Fruit fly (Drosophila melanogaster) whole organism, wandering third instar larva: Measurements from ENCODE around the gene CG34126.

Source experiments
- Abd-B ChIP-seq: fragments of >200 bp; optimal IDR thresholded peaks from 2 replicates; lab custom pipeline; 2017; ENCODE audit warnings: missing biosample characterization, missing genetic modification characterization
- CG32264 ChIP-seq: fragments of 200-800 bp; sonication (Bioruptor generic); optimal IDR thresholded peaks from 2 replicates; lab custom pipeline; 2016; ENCODE audit warnings: missing biosample characterization, missing genetic modification characterization
- CG9705 ChIP-seq: fragments of 200-800 bp; sonication (Bioruptor generic); optimal IDR thresholded peaks from 2 replicates; lab custom pipeline; 2018; ENCODE audit warnings: missing biosample characterization, mild to moderate bottlenecking, missing genetic modification characterization
- CrebA ChIP-seq: fragments of 200-800 bp; sonication (Bioruptor generic); optimal IDR thresholded peaks from 2 replicates; lab custom pipeline; 2016; ENCODE audit warnings: missing biosample characterization, mild to moderate bottlenecking, missing genetic modification characterization, borderline replicate concordance
- Dfd ChIP-seq: fragments of >200 bp; optimal IDR thresholded peaks from 2 replicates; lab custom pipeline; 2017; ENCODE audit warnings: missing biosample characterization, missing genetic modification characterization
- Dif ChIP-seq: fragments of 200-275, 200-300 bp; sonication (Bioruptor generic); optimal IDR thresholded peaks from 2 replicates; lab custom pipeline; 2018; ENCODE audit warnings: missing biosample characterization, missing genetic modification characterization; ENCODE audit not compliant: partially characterized antibody
- HLH106 ChIP-seq: fragments of 200-800 bp; optimal IDR thresholded peaks from 3 replicates; lab custom pipeline; 2019; ENCODE audit warnings: missing biosample characterization, mild to moderate bottlenecking, missing genetic modification characterization, moderate library complexity
- Jra ChIP-seq: sonication (Bioruptor generic); optimal IDR thresholded peaks from 2 replicates; lab custom pipeline; 2016; ENCODE audit warnings: missing biosample characterization, missing genetic modification characterization
- Mio ChIP-seq: sonication (Bioruptor generic); optimal IDR thresholded peaks from 2 replicates; lab custom pipeline; 2016; ENCODE audit warnings: missing biosample characterization, missing genetic modification characterization
- Myc ChIP-seq: fragments of >200 bp; optimal IDR thresholded peaks from 2 replicates; lab custom pipeline; 2017
- N ChIP-seq: fragments of >200 bp; optimal IDR thresholded peaks from 2 replicates; lab custom pipeline; 2018; ENCODE audit warnings: missing biosample characterization, missing external identifiers, missing genetic modification characterization
- OdsH ChIP-seq: fragments of 200-800 bp; sonication (Bioruptor generic); optimal IDR thresholded peaks from 2 replicates; lab custom pipeline; 2016; ENCODE audit warnings: missing biosample characterization, mild to moderate bottlenecking, missing genetic modification characterization
- Rel ChIP-seq, 2 experiments: fragments of 200-800 bp; sonication (Bioruptor generic) in 1 of 2; optimal IDR thresholded peaks; 2 replicates in 1 of 2; 3 replicates in 1 of 2; lab custom pipeline; 2016 to 2019; ENCODE audit warnings: mild to moderate bottlenecking in 2 of 2, missing biosample characterization in 2 of 2, missing genetic modification characterization in 2 of 2, moderate library complexity in 1 of 2
- Sp1 ChIP-seq: fragments of 200-800 bp; sonication (Bioruptor generic); optimal IDR thresholded peaks from 3 replicates; lab custom pipeline; 2019; ENCODE audit warnings: missing biosample characterization, mild to moderate bottlenecking, missing genetic modification characterization, moderate library complexity
- Vsx2 ChIP-seq: fragments of 200-300, 225-300 bp; sonication (Bioruptor generic); optimal IDR thresholded peaks from 2 replicates; lab custom pipeline; 2018; ENCODE audit warnings: missing biosample characterization, missing genetic modification characterization; ENCODE audit not compliant: partially characterized antibody
- br ChIP-seq: fragments of 200-800 bp; sonication (Bioruptor generic); optimal IDR thresholded peaks from 2 replicates; lab custom pipeline; 2016; ENCODE audit warnings: missing biosample characterization, missing genetic modification characterization
- brk ChIP-seq: fragments of 200-800 bp; sonication (Bioruptor generic); optimal IDR thresholded peaks from 2 replicates; lab custom pipeline; 2016; ENCODE audit warnings: missing biosample characterization, mild to moderate bottlenecking, missing genetic modification characterization
- dl ChIP-seq, 2 experiments: fragments of 175-275, 200-275 bp in 1 of 2; fragments of 200-275 bp in 1 of 2; sonication (Bioruptor generic); optimal IDR thresholded peaks; lab custom pipeline; 2018; ENCODE audit warnings: mild to moderate bottlenecking in 2 of 2, missing biosample characterization in 2 of 2, missing genetic modification characterization in 2 of 2, moderate library complexity in 2 of 2; ENCODE audit not compliant: partially characterized antibody in 2 of 2, insufficient read depth in 1 of 2
- dmrt93B ChIP-seq: fragments of 200-800 bp; sonication (Bioruptor generic); optimal IDR thresholded peaks from 2 replicates; lab custom pipeline; 2018; ENCODE audit warnings: missing biosample characterization, mild to moderate bottlenecking, missing genetic modification characterization
- foxo ChIP-seq, 2 experiments: fragments of 200-800 bp; sonication (Bioruptor generic); optimal IDR thresholded peaks; 2 replicates in 1 of 2; 3 replicates in 1 of 2; lab custom pipeline; 2016 to 2017; ENCODE audit warnings: missing biosample characterization in 2 of 2, missing genetic modification characterization in 2 of 2
- h ChIP-seq: fragments of 200-800 bp; sonication (Bioruptor generic); optimal IDR thresholded peaks from 3 replicates; lab custom pipeline; 2016; ENCODE audit warnings: missing biosample characterization, mild to moderate bottlenecking, missing genetic modification characterization
- jim ChIP-seq: fragments of 175-275, 200-325 bp; sonication (Bioruptor generic); optimal IDR thresholded peaks from 2 replicates; lab custom pipeline; 2016; ENCODE audit warnings: missing biosample characterization, mild to moderate bottlenecking, missing genetic modification characterization
- lola ChIP-seq: fragments of >200 bp; optimal IDR thresholded peaks from 2 replicates; lab custom pipeline; 2017; ENCODE audit warnings: missing biosample characterization, missing genetic modification characterization
- pan ChIP-seq: fragments of >200 bp; optimal IDR thresholded peaks from 2 replicates; lab custom pipeline; 2017
- psq ChIP-seq: fragments of 200-800 bp; sonication (Bioruptor generic); optimal IDR thresholded peaks from 3 replicates; lab custom pipeline; 2017; ENCODE audit warnings: missing biosample characterization, mild to moderate bottlenecking, missing genetic modification characterization, moderate library complexity
- rgr ChIP-seq: fragments of 200-800 bp; sonication (Bioruptor generic); optimal IDR thresholded peaks from 3 replicates; lab custom pipeline; 2016; ENCODE audit warnings: missing biosample characterization, mild to moderate bottlenecking, missing genetic modification characterization
- sage ChIP-seq: fragments of 200-800 bp; sonication (Bioruptor generic); optimal IDR thresholded peaks from 2 replicates; lab custom pipeline; 2016; ENCODE audit warnings: missing biosample characterization, mild to moderate bottlenecking, missing genetic modification characterization
- sv ChIP-seq: fragments of 200-800 bp; sonication (Bioruptor generic); optimal IDR thresholded peaks from 3 replicates; lab custom pipeline; 2016; ENCODE audit warnings: missing biosample characterization, missing genetic modification characterization
- tai ChIP-seq: sonication (Bioruptor generic); optimal IDR thresholded peaks from 2 replicates; lab custom pipeline; 2016; ENCODE audit warnings: missing biosample characterization, missing genetic modification characterization
- woc ChIP-seq: sonication (Bioruptor generic); optimal IDR thresholded peaks from 2 replicates; lab custom pipeline; 2016; ENCODE audit warnings: missing biosample characterization, mild to moderate bottlenecking, missing genetic modification characterization

CG34126 gene

dm6 chr2L:5028091-5028490 lies 46.7 kb downstream of the CG34126 start, which contains the start of gene vkg:
TSS of gene vkg (minus strand) at chr2L:5028191.
- TF ChIP-seq Vsx2 (GFP tag; lab: Kevin White, UChicago) (no peak), dl (GFP tag; optimal IDR thresholded peaks at IDR 0.05; lab: Kevin White, UChicago; ENCODE audit: insufficient read depth in 1 of 2, partially characterized antibody in 2 of 2) (no peak), Mio (GFP tag; lab: Kevin White, UChicago) (no peak), Dfd (no peak), sage (GFP tag; lab: Kevin White, UChicago) (no peak), Dif (no peak), br (GFP tag; lab: Kevin White, UChicago) (no peak), CG32264 (GFP tag; lab: Kevin White, UChicago) (no peak), sv (GFP tag; lab: Kevin White, UChicago) (no peak), jim (GFP tag; lab: Kevin White, UChicago) (no peak), dmrt93B (GFP tag; lab: Kevin White, UChicago) (no peak), OdsH (no peak)

dm6 chr2L:5029049-5029808 lies 47.8 kb downstream of the CG34126 start, which contains the start of gene Col4a1:
TSS of gene Col4a1 (plus strand) at chr2L:5029609.
- TF ChIP-seq Rel (GFP tag; optimal IDR thresholded peaks at IDR 0.05; lab: Kevin White, UChicago), result no peak
- TF ChIP-seq Rel (tag; optimal IDR thresholded peaks at IDR 0.05; lab: Kevin White, UChicago), result peak; percentile 2
- TF ChIP-seq jim (GFP tag; lab: Kevin White, UChicago), result no peak
- TF ChIP-seq CG32264 (GFP tag; lab: Kevin White, UChicago), result no peak

- TF ChIP-seq Jra, result no peak
- no peak for TF ChIP-seq brk (GFP tag; lab: Kevin White, UChicago)
- no peak for TF ChIP-seq pan (lab: Kevin White, UChicago)
- no peak for TF ChIP-seq Myc (lab: Kevin White, UChicago)
- no peak for TF ChIP-seq CG32264 (GFP tag; lab: Kevin White, UChicago)
- TF ChIP-seq dmrt93B (GFP tag; lab: Kevin White, UChicago), result no peak
- no peak for TF ChIP-seq br (GFP tag; lab: Kevin White, UChicago)
- TF ChIP-seq dl (GFP tag; optimal IDR thresholded peaks at IDR 0.05; lab: Kevin White, UChicago; ENCODE audit: insufficient read depth in 1 of 2, partially characterized antibody in 2 of 2), result no peak
- no peak for TF ChIP-seq CrebA (GFP tag; lab: Kevin White, UChicago)
- TF ChIP-seq N, result no peak
- TF ChIP-seq CG9705 (GFP tag; lab: Kevin White, UChicago), result no peak
- no peak for TF ChIP-seq tai (GFP tag; lab: Kevin White, UChicago)
- no peak for TF ChIP-seq psq
- no peak for TF ChIP-seq sage (GFP tag; lab: Kevin White, UChicago)
Measured at dm6 chr2L:5029809-5030108, 48.3 kb downstream of the CG34126 start.

DNA sequence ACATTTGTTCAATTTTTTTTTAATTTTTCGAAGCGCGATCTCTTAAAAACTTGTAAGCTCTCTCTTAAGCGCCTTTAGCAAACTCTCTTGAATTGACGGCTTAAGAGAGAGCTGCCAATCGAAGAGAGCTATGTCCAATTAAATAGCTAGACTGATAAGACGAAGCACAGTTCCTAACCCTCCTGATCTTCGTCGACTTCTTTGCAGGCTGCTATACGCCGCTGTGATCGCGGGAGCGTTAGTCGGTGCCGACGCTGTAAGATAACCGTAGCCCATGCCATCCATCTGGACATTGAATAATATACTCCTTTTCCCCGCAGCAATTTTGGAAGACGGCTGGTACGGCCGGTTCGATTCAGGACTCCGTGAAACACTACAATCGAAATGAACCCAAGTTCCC lies 49.1 kb downstream of the CG34126 start:
- TF ChIP-seq Myc (lab: Kevin White, UChicago) (no peak), tai (GFP tag; lab: Kevin White, UChicago) (no peak), Abd-B (GFP tag; lab: Kevin White, UChicago) (no peak), psq (no peak), Sp1 (no peak), rgr (GFP tag; lab: Kevin White, UChicago) (no peak), brk (GFP tag; lab: Kevin White, UChicago) (no peak), Rel (GFP tag; optimal IDR thresholded peaks at IDR 0.05; lab: Kevin White, UChicago) (no peak), Rel (tag; optimal IDR thresholded peaks at IDR 0.05; lab: Kevin White, UChicago) (no peak), CG9705 (GFP tag; lab: Kevin White, UChicago) (no peak)

DNA sequence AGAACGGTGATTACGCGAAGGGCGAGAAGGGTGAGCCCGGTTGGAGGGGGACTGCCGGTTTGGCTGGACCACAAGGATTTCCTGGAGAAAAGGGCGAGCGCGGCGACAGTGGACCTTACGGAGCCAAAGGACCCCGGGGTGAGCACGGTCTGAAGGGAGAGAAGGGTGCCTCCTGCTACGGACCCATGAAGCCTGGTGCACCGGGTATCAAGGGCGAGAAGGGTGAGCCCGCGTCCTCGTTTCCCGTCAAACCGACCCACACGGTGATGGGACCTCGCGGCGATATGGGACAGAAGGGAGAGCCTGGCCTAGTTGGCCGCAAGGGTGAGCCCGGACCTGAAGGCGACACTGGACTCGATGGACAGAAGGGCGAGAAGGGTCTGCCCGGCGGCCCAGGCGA lies 50.0 kb downstream of the CG34126 start:
- TF ChIP-seq N (no peak), Dif (no peak), jim (GFP tag; lab: Kevin White, UChicago) (no peak), psq (no peak), Myc (lab: Kevin White, UChicago) (no peak), OdsH (no peak), h (GFP tag; lab: Kevin White, UChicago) (no peak), lola (GFP tag; lab: Kevin White, UChicago) (no peak), Dfd (no peak), foxo (GFP tag; optimal IDR thresholded peaks at IDR 0.05; lab: Kevin White, UChicago) (no peak), CG32264 (GFP tag; lab: Kevin White, UChicago) (no peak), Abd-B (GFP tag; lab: Kevin White, UChicago) (no peak), Vsx2 (GFP tag; lab: Kevin White, UChicago) (no peak), Rel (GFP tag; optimal IDR thresholded peaks at IDR 0.05; lab: Kevin White, UChicago) (no peak), Rel (tag; optimal IDR thresholded peaks at IDR 0.05; lab: Kevin White, UChicago) (no peak), HLH106 (no peak), sv (GFP tag; lab: Kevin White, UChicago) (no peak), Jra (no peak), woc (GFP tag; lab: Kevin White, UChicago) (no peak), dmrt93B (GFP tag; lab: Kevin White, UChicago) (no peak)
